Fruit fly (Drosophila melanogaster): Measurements from ENCODE around the gene ssx.

Gene ssx

dm6 chrX:1346256-1346655 is 24.1 kb upstream of the ssx start, which contains the start of gene Tsp2A (continued):
- no peak for TF ChIP-seq CG1024 (GFP tag; IDR thresholded peaks at IDR 0.05)
- peak; percentile 6 for TF ChIP-seq lab (GFP tag; optimal IDR thresholded peaks at IDR 0.05)
- TF ChIP-seq ranshi (GFP tag; IDR thresholded peaks at IDR 0.05), result no peak
- TF ChIP-seq Mad (GFP tag; optimal IDR thresholded peaks at IDR 0.05), result no peak

DNA sequence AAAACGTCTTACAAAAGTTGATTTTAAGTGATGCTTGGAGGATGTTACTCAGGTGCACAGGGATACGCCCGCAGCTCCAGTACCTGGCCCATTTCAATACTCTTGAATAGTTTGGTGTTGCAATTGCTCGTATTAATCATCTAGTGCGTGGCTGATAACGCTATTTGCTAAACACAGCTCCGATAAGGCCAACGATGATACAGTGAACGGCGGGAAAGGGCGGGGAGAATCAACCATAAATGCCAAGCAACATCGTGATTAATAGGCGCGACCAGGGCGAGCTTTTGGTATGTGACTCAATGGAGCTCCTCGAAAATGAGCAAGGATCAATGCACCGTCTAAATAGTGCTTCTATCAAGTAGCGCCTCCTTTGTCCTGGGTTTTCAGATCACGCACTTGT is 23.5 kb upstream of the ssx start:
- TF ChIP-seq mirr (GFP tag; optimal IDR thresholded peaks at IDR 0.05) (peak; percentile 4), exex (tag; optimal IDR thresholded peaks at IDR 0.05) (peak; percentile 1), GATAe (GFP tag; conservative IDR thresholded peaks at IDR 0.05) (peak; percentile 64), Mrtf (GFP tag; IDR thresholded peaks at IDR 0.05) (no peak), dpn (GFP tag; optimal IDR thresholded peaks at IDR 0.05) (no peak), sd (tag; optimal IDR thresholded peaks at IDR 0.05) (peak; percentile 51), Hmr (GFP tag; optimal IDR thresholded peaks at IDR 0.05) (no peak), Pdp1 (GFP tag; optimal IDR thresholded peaks at IDR 0.05) (no peak)

DNA sequence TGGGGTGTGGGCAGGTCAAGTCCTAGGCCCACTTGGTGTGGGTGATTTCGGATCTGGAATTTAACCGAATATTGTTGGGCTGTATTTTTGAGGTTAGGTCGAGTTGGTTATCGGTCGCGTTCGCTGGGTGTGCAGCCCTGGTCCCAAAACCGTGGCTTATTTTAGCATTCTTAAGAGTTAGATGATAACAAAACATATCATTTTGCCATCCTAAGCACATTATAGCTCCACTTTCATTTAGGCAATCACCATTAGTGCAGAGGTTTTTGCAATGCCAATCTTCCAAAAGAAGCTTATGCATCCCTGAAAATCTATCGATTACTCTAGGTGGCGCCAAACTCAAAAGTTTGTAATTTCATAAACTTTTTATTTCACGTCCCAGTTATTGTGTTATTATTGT is 21.1 kb upstream of the ssx start, which contains the start of gene MTPAP:
TSS of gene MTPAP (minus strand) at position 103 of the 400 bp plus-strand sequence.
- TF ChIP-seq CG8924 (tag; optimal IDR thresholded peaks at IDR 0.05) (no peak), peb (GFP tag; IDR thresholded peaks at IDR 0.05) (no peak), HmgZ (tag; optimal IDR thresholded peaks at IDR 0.05) (peak; percentile 7), nerfin-1 (tag; optimal IDR thresholded peaks at IDR 0.05) (no peak), Taf1 (GFP tag; IDR thresholded peaks at IDR 0.05) (no peak), CG32772 (GFP tag; IDR thresholded peaks at IDR 0.05) (no peak), nerfin-2 (GFP tag; IDR thresholded peaks at IDR 0.05; ENCODE audit: partially characterized antibody) (peak; percentile 66), Hr51 (GFP tag; optimal IDR thresholded peaks at IDR 0.05) (no peak), CG11696 (GFP tag; IDR thresholded peaks at IDR 0.05) (no peak), MESR4 (GFP tag; optimal IDR thresholded peaks at IDR 0.05) (no peak), tx (GFP tag; optimal IDR thresholded peaks at IDR 0.05) (no peak), crol (GFP tag; IDR thresholded peaks at IDR 0.05) (no peak), CG4360 (GFP tag; IDR thresholded peaks at IDR 0.05) (no peak), CG7271 (tag; optimal IDR thresholded peaks at IDR 0.05) (no peak), pan (optimal IDR thresholded peaks at IDR 0.05) (no peak), pan (GFP tag; optimal IDR thresholded peaks at IDR 0.05 in 1 of 2, IDR thresholded peaks at IDR 0.05 in 1 of 2) (no peak), bigmax (GFP tag; optimal IDR thresholded peaks at IDR 0.05) (peak; percentile 99), Lim3 (GFP tag; IDR thresholded peaks at IDR 0.05) (no peak), usp (GFP tag; optimal IDR thresholded peaks at IDR 0.05) (no peak), odd (GFP tag; optimal IDR thresholded peaks at IDR 0.05) (no peak), NK7.1 (GFP tag; optimal IDR thresholded peaks at IDR 0.05) (no peak), CG1529 (GFP tag; optimal IDR thresholded peaks at IDR 0.05) (no peak), CoRest (tag; optimal IDR thresholded peaks at IDR 0.05) (peak; percentile 46), CG4730 (GFP tag; IDR thresholded peaks at IDR 0.05) (no peak), jumu (GFP tag; optimal IDR thresholded peaks at IDR 0.05) (peak; percentile 30), gsb (GFP tag; IDR thresholded peaks at IDR 0.05) (no peak), CG5953 (GFP tag; IDR thresholded peaks at IDR 0.05) (no peak), kah (GFP tag; optimal IDR thresholded peaks at IDR 0.05) (no peak), CG31224 (GFP tag; IDR thresholded peaks at IDR 0.05) (no peak), Mad (GFP tag; optimal IDR thresholded peaks at IDR 0.05) (no peak), CG2120 (GFP tag; optimal IDR thresholded peaks at IDR 0.05) (peak; percentile 28), grn (GFP tag; optimal IDR thresholded peaks at IDR 0.05) (no peak), HmgD (GFP tag; optimal IDR thresholded peaks at IDR 0.05) (no peak), Lpt (GFP tag; optimal IDR thresholded peaks at IDR 0.05) (no peak), CG31441 (GFP tag; IDR thresholded peaks at IDR 0.05) (no peak), CG11398 (GFP tag; optimal IDR thresholded peaks at IDR 0.05) (no peak), bab2 (GFP tag; optimal IDR thresholded peaks at IDR 0.05) (no peak), CG15011 (GFP tag; optimal IDR thresholded peaks at IDR 0.05) (no peak), CG8765 (GFP tag; IDR thresholded peaks at IDR 0.05) (no peak)

All from whole organism, embryonic.